Worm (Caenorhabditis elegans) whole organism, late embryonic: ENCODE data around the gene tin-9.1.

ENCODE experiments used
- ceh-14 ChIP-seq: sonication (generic microtip); optimal IDR thresholded peaks from 2 replicates; lab custom pipeline; 2016; ENCODE audit warnings: missing genotype, missing genetic modification characterization, missing compliant biosample characterization
- ceh-48 ChIP-seq: sonication (generic microtip); optimal IDR thresholded peaks from 2 replicates; lab custom pipeline; 2016; ENCODE audit warnings: missing genetic modification characterization, inconsistent platforms, missing compliant biosample characterization
- elt-4 ChIP-seq: sonication (generic microtip); optimal IDR thresholded peaks from 2 replicates; lab custom pipeline; 2016; ENCODE audit warnings: missing genetic modification characterization, missing compliant biosample characterization
- fax-1 ChIP-seq: sonication (generic microtip); optimal IDR thresholded peaks from 2 replicates; lab custom pipeline; 2016; ENCODE audit warnings: missing genotype, missing genetic modification characterization, missing compliant biosample characterization
- fkh-10 ChIP-seq: fragments of 150-350 bp; optimal IDR thresholded peaks from 2 replicates; lab custom pipeline; 2014; ENCODE audit warnings: missing biosample characterization, missing genetic modification reagents, missing genetic modification characterization
- fkh-6 ChIP-seq: sonication (generic microtip); optimal IDR thresholded peaks from 2 replicates; lab custom pipeline; 2016; ENCODE audit warnings: missing genetic modification characterization, missing compliant biosample characterization
- hlh-13 ChIP-seq: fragments of 200-800 bp; sonication (Bioruptor generic); optimal IDR thresholded peaks from 2 replicates; lab custom pipeline; 2018; ENCODE audit warnings: mild to moderate bottlenecking, missing genetic modification characterization, missing compliant biosample characterization
- nfya-1 ChIP-seq: sonication (generic microtip); optimal IDR thresholded peaks from 2 replicates; lab custom pipeline; 2017; ENCODE audit warnings: missing genetic modification characterization, mild to moderate bottlenecking, missing compliant biosample characterization, antibody characterized with exemption, moderate library complexity
- nhr-11 ChIP-seq: fragments of 150-350 bp; optimal IDR thresholded peaks from 2 replicates; lab custom pipeline; 2014; ENCODE audit warnings: missing biosample characterization, missing genetic modification characterization
- pag-3 ChIP-seq: sonication (generic microtip); optimal IDR thresholded peaks from 2 replicates; lab custom pipeline; 2016; ENCODE audit warnings: missing compliant biosample characterization, missing genetic modification characterization, borderline replicate concordance
- ref-2 ChIP-seq: sonication (generic microtip); optimal IDR thresholded peaks from 2 replicates; lab custom pipeline; 2016; ENCODE audit warnings: missing genetic modification characterization, missing compliant biosample characterization
- sox-4 ChIP-seq: sonication (generic microtip); optimal IDR thresholded peaks from 2 replicates; lab custom pipeline; 2017; ENCODE audit warnings: mild to moderate bottlenecking, missing genetic modification characterization, inconsistent platforms, missing compliant biosample characterization
- unc-86 ChIP-seq: sonication (generic microtip); optimal IDR thresholded peaks from 2 replicates; lab custom pipeline; 2016; ENCODE audit warnings: missing genetic modification characterization, missing compliant biosample characterization

- no peak for TF ChIP-seq hlh-13 (GFP tag; lab: Kevin White, UChicago)
- no peak for TF ChIP-seq sox-4 (tag; lab: Kevin White, UChicago)
- TF ChIP-seq nfya-1 (tag; lab: Kevin White, UChicago) = no peak
- TF ChIP-seq unc-86 (tag; lab: Kevin White, UChicago) = no peak
- TF ChIP-seq fax-1 (tag; lab: Kevin White, UChicago) = no peak
- TF ChIP-seq ref-2 (tag; lab: Kevin White, UChicago) = no peak
- no peak for TF ChIP-seq ceh-48 (tag; lab: Kevin White, UChicago)
- TF ChIP-seq fkh-6 (tag; lab: Kevin White, UChicago) = no peak
- no peak for TF ChIP-seq nhr-11 (tag; lab: Kevin White, UChicago)
- no peak for TF ChIP-seq ceh-14 (tag; lab: Kevin White, UChicago)
- TF ChIP-seq pag-3 (tag; lab: Kevin White, UChicago) = no peak
- no peak for TF ChIP-seq fkh-10 (GFP tag; lab: Kevin White, UChicago)
- no peak for TF ChIP-seq elt-4 (tag; lab: Kevin White, UChicago)
These were observed 36.8 kb upstream of the tin-9.1 start, which contains the start of gene Y43B11AR.1 for ce11 chrIV:7081214-7081613.
